Worm (Caenorhabditis elegans): ENCODE measurements around the gene zim-2.

DNA sequence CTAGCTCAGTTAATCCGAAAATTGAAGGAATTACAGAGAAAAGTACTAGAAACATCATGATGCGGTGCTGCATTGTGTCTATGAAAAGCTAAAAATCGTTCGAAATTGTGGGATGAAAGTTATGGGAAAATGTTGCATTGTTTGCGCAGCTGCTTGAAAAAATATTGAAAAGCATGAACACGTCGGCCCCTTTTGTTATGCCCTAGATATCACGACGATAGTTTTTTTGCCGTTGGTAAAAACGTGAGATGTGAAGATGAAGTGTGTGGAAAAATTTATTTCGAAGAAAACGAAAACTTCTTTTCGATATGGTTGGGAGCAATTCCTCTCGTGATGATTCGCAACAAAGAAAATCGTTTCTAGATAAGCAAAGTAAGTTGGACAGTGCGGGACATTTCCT lies 35.6 kb downstream of the zim-2 start, which contains the start of the genes C43F9.5 and nkb-2:
- TF ChIP-seq him-1 (tag; optimal IDR thresholded peaks at IDR 0.05): no peak
- no peak for TF ChIP-seq dao-5 (tag; optimal IDR thresholded peaks at IDR 0.05)
- TF ChIP-seq W03F9.2 (tag; optimal IDR thresholded peaks at IDR 0.05): no peak
